Fruit fly (Drosophila melanogaster) whole organism, prepupa: ENCODE data around the gene CG46281.

Source experiments
- Blimp-1 ChIP-seq: fragments of 200-800 bp; sonication (Bioruptor generic); optimal IDR thresholded peaks from 3 replicates; lab custom pipeline; 2017; ENCODE audit warnings: missing biosample characterization, missing genetic modification characterization, mild to moderate bottlenecking, moderate library complexity, missing genetic modification reagents
- CG10631 ChIP-seq: fragments of 200-800 bp; sonication (Bioruptor generic); optimal IDR thresholded peaks from 2 replicates; lab custom pipeline; 2016; ENCODE audit warnings: missing biosample characterization, missing genetic modification characterization
- CG10669 ChIP-seq: fragments of 200-800 bp; sonication (Bioruptor generic); optimal IDR thresholded peaks from 3 replicates; lab custom pipeline; 2018; ENCODE audit warnings: missing biosample characterization, mild to moderate bottlenecking, missing genetic modification characterization, moderate library complexity
- CG11294 ChIP-seq: fragments of 200-800 bp; sonication (Bioruptor generic); IDR thresholded peaks from 2 replicates; pipeline ENCODE4 v1.3.6; 2022; ENCODE audit warnings: missing biosample characterization, missing genetic modification characterization
- CG11762 ChIP-seq: fragments of 200-800 bp; sonication (Bioruptor generic); optimal IDR thresholded peaks from 3 replicates; lab custom pipeline; 2016; ENCODE audit warnings: missing biosample characterization, missing genetic modification characterization; ENCODE audit not compliant: insufficient read depth
- CG11902 ChIP-seq: fragments of 200-800 bp; sonication (Bioruptor generic); optimal IDR thresholded peaks from 3 replicates; lab custom pipeline; 2016; ENCODE audit warnings: missing biosample characterization, missing genetic modification characterization
- CG15336 ChIP-seq: fragments of 200-800 bp; sonication (Bioruptor generic); IDR thresholded peaks from 2 replicates; pipeline ENCODE4 v1.3.6; 2022; ENCODE audit warnings: missing biosample characterization, missing genetic modification characterization
- CG1621 ChIP-seq: fragments of 200-800 bp; sonication (Bioruptor generic); optimal IDR thresholded peaks from 3 replicates; lab custom pipeline; 2018; ENCODE audit warnings: missing biosample characterization, mild to moderate bottlenecking, missing genetic modification characterization
- CG16779 ChIP-seq: fragments of 200-800 bp; sonication (Bioruptor generic); optimal IDR thresholded peaks from 3 replicates; lab custom pipeline; 2017; ENCODE audit warnings: missing biosample characterization, mild to moderate bottlenecking, missing genetic modification characterization
- CG31627 ChIP-seq: fragments of 200-800 bp; sonication (Bioruptor generic); optimal IDR thresholded peaks from 3 replicates; lab custom pipeline; 2016; ENCODE audit warnings: missing biosample characterization, missing genetic modification characterization
- CG32006 ChIP-seq: fragments of 200-800 bp; sonication (Bioruptor generic); optimal IDR thresholded peaks from 3 replicates; lab custom pipeline; 2017; ENCODE audit warnings: missing biosample characterization, mild to moderate bottlenecking, missing genetic modification characterization
- CG6163 ChIP-seq: fragments of 200-800 bp; sonication (Bioruptor generic); IDR thresholded peaks from 3 replicates; pipeline ENCODE4 v1.3.6; 2022; ENCODE audit warnings: missing biosample characterization, missing genetic modification characterization
- CG6276 ChIP-seq: fragments of 200-800 bp; sonication (Bioruptor generic); optimal IDR thresholded peaks from 2 replicates; lab custom pipeline; 2017; ENCODE audit warnings: missing biosample characterization, mild to moderate bottlenecking, missing genetic modification characterization
- CG6792 ChIP-seq: fragments of 200-800 bp; sonication (Bioruptor generic); optimal IDR thresholded peaks from 3 replicates; lab custom pipeline; 2016; ENCODE audit warnings: missing biosample characterization, missing genetic modification characterization
- CG6854 ChIP-seq: fragments of 200-800 bp; sonication (Bioruptor generic); optimal IDR thresholded peaks from 2 replicates; lab custom pipeline; 2017; ENCODE audit warnings: missing biosample characterization, mild to moderate bottlenecking, missing genetic modification characterization
- CG7368 ChIP-seq: fragments of 200-800 bp; sonication (Bioruptor generic); optimal IDR thresholded peaks from 3 replicates; lab custom pipeline; 2016; ENCODE audit warnings: missing biosample characterization, missing genetic modification characterization
- CG8632 ChIP-seq: fragments of 200-800 bp; sonication (Bioruptor generic); optimal IDR thresholded peaks from 3 replicates; lab custom pipeline; 2016; ENCODE audit warnings: missing biosample characterization, missing genetic modification characterization
- Eip75B ChIP-seq: fragments of 200-800 bp; sonication (Bioruptor generic); optimal IDR thresholded peaks from 3 replicates; lab custom pipeline; 2016; ENCODE audit warnings: missing biosample characterization, missing genetic modification characterization
- Eip78C ChIP-seq: fragments of 200-800 bp; sonication (Bioruptor generic); peaks from one replicate; lab custom pipeline; 2016; ENCODE audit warnings: missing biosample characterization, missing genetic modification characterization
- Ets21C ChIP-seq: fragments of 200-800 bp; sonication (Bioruptor generic); optimal IDR thresholded peaks from 3 replicates; lab custom pipeline; 2016; ENCODE audit warnings: missing biosample characterization, missing genetic modification characterization
- Gug ChIP-seq: fragments of 200-800 bp; sonication (Bioruptor generic); IDR thresholded peaks from 2 replicates; pipeline ENCODE4 v1.3.6; 2022; ENCODE audit warnings: missing biosample characterization, missing genetic modification characterization
- Hr4 ChIP-seq: fragments of 200-800 bp; sonication (Bioruptor generic); optimal IDR thresholded peaks from 3 replicates; lab custom pipeline; 2016; ENCODE audit warnings: missing biosample characterization, missing genetic modification characterization
- Lpt ChIP-seq: fragments of 200-800 bp; sonication (Bioruptor generic); optimal IDR thresholded peaks from 3 replicates; lab custom pipeline; 2016; ENCODE audit warnings: missing biosample characterization, missing genetic modification characterization
- Smox ChIP-seq: fragments of 200-800 bp; sonication (Bioruptor generic); optimal IDR thresholded peaks from 3 replicates; lab custom pipeline; 2016; ENCODE audit warnings: missing biosample characterization, missing genetic modification characterization
- Sox102F ChIP-seq: fragments of 200-800 bp; sonication (Bioruptor generic); optimal IDR thresholded peaks from 2 replicates; lab custom pipeline; 2016; ENCODE audit warnings: missing biosample characterization, mild to moderate bottlenecking, missing genetic modification characterization
- acj6 ChIP-seq: fragments of 200-800 bp; sonication (Bioruptor generic); optimal IDR thresholded peaks from 3 replicates; lab custom pipeline; 2016; ENCODE audit warnings: missing biosample characterization, missing genetic modification characterization
- cyc ChIP-seq: fragments of 200-800 bp; sonication (Bioruptor generic); optimal IDR thresholded peaks from 3 replicates; lab custom pipeline; 2016; ENCODE audit warnings: missing biosample characterization, missing genetic modification characterization
- dac ChIP-seq: fragments of 200-800 bp; sonication (Bioruptor generic); optimal IDR thresholded peaks from 2 replicates; lab custom pipeline; 2017; ENCODE audit warnings: missing biosample characterization, mild to moderate bottlenecking, missing genetic modification characterization
- eg ChIP-seq: fragments of 200-800 bp; sonication (Bioruptor generic); IDR thresholded peaks from 3 replicates; pipeline ENCODE4 v1.3.6; 2022; ENCODE audit warnings: missing biosample characterization, missing genetic modification characterization
- fd59A ChIP-seq: fragments of 200-800 bp; sonication (Bioruptor generic); optimal IDR thresholded peaks from 2 replicates; lab custom pipeline; 2017; ENCODE audit warnings: missing biosample characterization, mild to moderate bottlenecking, missing genetic modification characterization, missing genetic modification reagents
- fd85E ChIP-seq: fragments of 200-800 bp; sonication (Bioruptor generic); optimal IDR thresholded peaks from 3 replicates; lab custom pipeline; 2016; ENCODE audit warnings: missing biosample characterization, missing genetic modification characterization
- fkh ChIP-seq: fragments of 200-800 bp; sonication (Bioruptor generic); optimal IDR thresholded peaks from 3 replicates; lab custom pipeline; 2017; ENCODE audit warnings: missing biosample characterization, mild to moderate bottlenecking, missing genetic modification characterization, moderate library complexity
- lz ChIP-seq: fragments of 200-800 bp; sonication (Bioruptor generic); optimal IDR thresholded peaks from 3 replicates; lab custom pipeline; 2016; ENCODE audit warnings: missing biosample characterization, missing genetic modification characterization
- net ChIP-seq: fragments of 200-800 bp; sonication (Bioruptor generic); optimal IDR thresholded peaks from 3 replicates; lab custom pipeline; 2016; ENCODE audit warnings: missing biosample characterization, missing genetic modification characterization
- pdm3 ChIP-seq: fragments of 200-800 bp; sonication (Bioruptor generic); optimal IDR thresholded peaks from 3 replicates; lab custom pipeline; 2016; ENCODE audit warnings: missing biosample characterization, missing genetic modification characterization
- ss ChIP-seq, 2 experiments: fragments of 200-800 bp; sonication (Bioruptor generic); optimal IDR thresholded peaks; 2 replicates in 1 of 2; 3 replicates in 1 of 2; lab custom pipeline; 2017 to 2018; ENCODE audit warnings: mild to moderate bottlenecking in 2 of 2, missing biosample characterization in 2 of 2, missing genetic modification characterization in 2 of 2, moderate library complexity in 1 of 2
- svp ChIP-seq: fragments of 200-800 bp; sonication (Bioruptor generic); peaks from one replicate; lab custom pipeline; 2016; ENCODE audit warnings: missing biosample characterization, missing genetic modification characterization
- topi ChIP-seq: fragments of 200-800 bp; sonication (Bioruptor generic); optimal IDR thresholded peaks from 3 replicates; lab custom pipeline; 2016; ENCODE audit warnings: missing biosample characterization, missing genetic modification characterization

Gene CG46281

DNA sequence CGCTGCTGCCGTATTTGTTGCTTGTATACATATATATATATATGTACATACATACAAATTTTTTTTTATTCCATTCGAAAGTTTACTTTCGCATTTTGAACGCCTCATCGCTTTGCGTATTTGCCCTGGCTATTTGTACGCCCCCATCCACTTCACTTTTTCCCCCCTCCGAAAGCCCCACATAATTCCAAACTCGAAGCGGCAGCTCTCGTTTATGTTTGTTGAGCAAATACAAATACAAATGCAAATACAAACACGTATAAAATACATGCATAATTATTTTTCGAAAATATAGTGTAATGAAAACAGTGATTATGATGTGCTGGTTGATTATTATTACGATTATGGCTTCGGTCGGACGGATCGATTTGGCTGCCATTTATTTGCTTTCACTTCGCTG lies 37.9 kb upstream of the CG46281 start (continued):
- TF ChIP-seq Sox102F (peak; percentile 44), CG6792 (GFP tag; lab: Kevin White, UChicago) (peak; percentile 29), CG16779 (tag; lab: Kevin White, UChicago) (no peak), Blimp-1 (GFP tag; lab: Kevin White, UChicago) (peak; percentile 49), CG11902 (GFP tag; lab: Kevin White, UChicago) (no peak), CG7368 (GFP tag; lab: Kevin White, UChicago) (no peak), Lpt (GFP tag; lab: Kevin White, UChicago) (no peak)

DNA sequence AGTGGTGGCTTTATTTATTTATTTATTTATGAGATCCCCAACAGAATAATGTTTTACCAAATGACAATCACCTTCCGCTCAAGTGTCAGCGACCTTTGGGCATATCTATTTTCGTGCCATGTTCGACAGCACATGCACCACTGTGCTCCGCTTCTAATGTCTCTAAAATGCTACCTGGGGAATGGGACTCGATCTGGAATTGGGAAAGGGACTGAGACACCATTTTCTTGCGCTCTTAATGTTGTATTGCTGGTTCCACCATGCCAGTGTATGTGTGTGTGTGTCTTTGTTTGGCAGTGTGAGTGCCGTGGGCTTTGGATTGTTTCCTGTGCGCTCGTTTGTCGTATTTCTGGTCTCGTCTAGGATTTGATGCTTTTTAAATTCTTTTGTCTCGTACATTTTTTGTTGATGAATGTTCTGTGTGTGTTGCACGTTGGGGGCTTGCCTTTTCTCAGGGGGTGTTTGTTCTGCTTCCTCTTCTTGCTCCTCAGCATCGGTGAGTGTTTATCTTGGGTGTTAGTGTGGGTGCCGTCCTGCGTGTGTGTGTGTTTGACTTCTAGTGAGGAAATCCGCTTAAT lies 35.2 kb upstream of the CG46281 start:
- TF ChIP-seq fkh (peak; percentile 21), fd85E (GFP tag; lab: Kevin White, UChicago) (no peak)

DNA sequence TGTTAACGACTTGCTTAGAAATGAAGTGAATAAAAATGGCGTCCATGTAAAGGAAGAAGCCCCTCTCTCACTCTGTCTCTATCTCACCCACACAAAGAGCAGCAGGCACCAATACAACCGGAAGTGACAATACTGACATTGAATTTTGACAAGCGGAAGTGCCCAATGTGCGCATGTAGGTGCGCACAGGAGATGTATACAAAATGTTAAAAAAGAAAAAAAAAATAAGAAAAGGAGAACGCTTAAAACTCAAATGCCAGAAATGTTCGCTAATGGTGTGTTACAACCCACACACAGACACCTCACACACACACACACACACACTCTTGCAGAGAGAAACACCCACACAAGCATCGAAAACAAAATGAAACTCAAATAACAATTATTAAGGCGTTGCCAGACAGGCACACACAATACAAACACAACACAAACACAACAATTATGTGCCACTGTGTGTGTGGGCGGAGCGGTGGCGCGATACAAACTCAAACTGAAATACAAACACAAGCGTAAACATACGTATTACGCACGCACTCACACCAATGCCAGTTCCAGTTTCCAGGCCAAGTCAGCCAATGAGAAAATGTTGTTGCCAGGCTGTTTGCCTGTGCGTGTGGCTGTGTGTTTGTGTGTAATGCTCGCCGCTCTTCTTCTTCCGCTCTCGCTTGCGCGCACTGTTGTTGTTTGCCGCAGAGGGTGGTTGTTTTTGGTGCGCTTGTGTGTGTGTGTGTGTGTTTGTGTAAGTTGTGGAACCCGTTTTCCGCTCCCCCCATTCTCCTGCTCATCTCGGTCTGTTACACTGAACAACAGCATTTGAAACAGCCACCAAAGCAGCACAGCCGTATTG lies 33.9 kb upstream of the CG46281 start:
- TF ChIP-seq Ets21C (GFP tag; lab: Kevin White, UChicago) (no peak), acj6 (no peak), CG10669 (GFP tag; lab: Kevin White, UChicago) (no peak), svp (GFP tag; lab: Kevin White, UChicago) (no peak), pdm3 (GFP tag; lab: Kevin White, UChicago) (no peak), Eip78C (GFP tag; lab: Kevin White, UChicago) (peak; percentile 48), CG31627 (no peak), CG7368 (GFP tag; lab: Kevin White, UChicago) (no peak), fd85E (GFP tag; lab: Kevin White, UChicago) (no peak), CG11294 (GFP tag; lab: Robert Waterston, UW) (no peak), Eip75B (GFP tag; lab: Kevin White, UChicago) (no peak), cyc (GFP tag; lab: Kevin White, UChicago) (no peak), Blimp-1 (GFP tag; lab: Kevin White, UChicago) (no peak), Sox102F (no peak), fkh (peak; percentile 96), Smox (GFP tag; lab: Kevin White, UChicago) (no peak), CG1621 (tag; lab: Kevin White, UChicago) (no peak), net (no peak), Hr4 (no peak), CG6163 (GFP tag; lab: Robert Waterston, UW) (peak; percentile 25; the same call in 1 of the 3 replicates), CG11762 (GFP tag; lab: Kevin White, UChicago) (no peak), dac (GFP tag; lab: Kevin White, UChicago) (no peak), lz (GFP tag; lab: Kevin White, UChicago) (no peak), CG11902 (GFP tag; lab: Kevin White, UChicago) (no peak), CG6854 (GFP tag; lab: Kevin White, UChicago) (no peak), CG10631 (no peak), eg (GFP tag; lab: Robert Waterston, UW) (peak; percentile 8; the same call in 1 of the 3 replicates), CG15336 (GFP tag; lab: Robert Waterston, UW) (no peak), fd59A (GFP tag; lab: Kevin White, UChicago) (no peak), CG32006 (GFP tag; lab: Kevin White, UChicago) (peak; percentile 49), CG16779 (tag; lab: Kevin White, UChicago) (no peak), ss (GFP tag; optimal IDR thresholded peaks at IDR 0.05; lab: Kevin White, UChicago) (peak; percentile 36 to 54), CG8632 (GFP tag; lab: Kevin White, UChicago) (no peak), CG6792 (GFP tag; lab: Kevin White, UChicago) (peak; percentile 3), topi (no peak), Gug (GFP tag; lab: Robert Waterston, UW) (no peak), CG6276 (GFP tag; lab: Kevin White, UChicago) (no peak)
